Worm (Caenorhabditis elegans): ENCODE results near the gene pqn-91.
"Not testable (repeated sequence)": the region's sequence is repeated elsewhere in the genome, so short reads cannot be mapped to it uniquely, and the experiment has no call there.

Gene pqn-91

ce11 chrIV:15291162-15291561 lies 545 bp upstream of the pqn-91 start, which contains the start of gene pqn-90:
Gene pqn-90 (minus strand): TSS chrIV:15291262.
- no peak for TF ChIP-seq pax-1 (tag; optimal IDR thresholded peaks at IDR 0.05)
- no peak for TF ChIP-seq sox-2 (GFP tag; IDR thresholded peaks at IDR 0.05)
- TF ChIP-seq rnt-1 (tag; optimal IDR thresholded peaks at IDR 0.05), result no peak
- no peak for TF ChIP-seq nhr-11 (tag; optimal IDR thresholded peaks at IDR 0.05)
- no peak for TF ChIP-seq pat-9 (tag; optimal IDR thresholded peaks at IDR 0.05)
- TF ChIP-seq C38D4.7 (GFP tag; optimal IDR thresholded peaks at IDR 0.05), result no peak
- TF ChIP-seq lim-6 (tag; optimal IDR thresholded peaks at IDR 0.05), result no peak
- no peak for TF ChIP-seq fkh-10 (GFP tag; optimal IDR thresholded peaks at IDR 0.05)

- TF ChIP-seq ztf-16 (tag; optimal IDR thresholded peaks at IDR 0.05) (no peak), unc-86 (tag; optimal IDR thresholded peaks at IDR 0.05) (no peak), nhr-232 (tag; optimal IDR thresholded peaks at IDR 0.05) (no peak), ceh-14 (tag; optimal IDR thresholded peaks at IDR 0.05) (no peak), syd-9 (tag; optimal IDR thresholded peaks at IDR 0.05) (no peak), C08G9.2 (tag; optimal IDR thresholded peaks at IDR 0.05) (no peak), pha-2 (tag; optimal IDR thresholded peaks at IDR 0.05) (no peak), F13H6.1 (tag; optimal IDR thresholded peaks at IDR 0.05) (no peak), eyg-1 (tag; optimal IDR thresholded peaks at IDR 0.05) (no peak), dve-1 (tag; optimal IDR thresholded peaks at IDR 0.05) (no peak), ceh-30 (tag; optimal IDR thresholded peaks at IDR 0.05) (no peak)
Measured at ce11 chrIV:15294040-15294439, 2.3 kb downstream of the pqn-91 start, which contains the start of gene Y73F8A.10. Gene Y73F8A.10 (plus strand): TSS chrIV:15294340.

ce11 chrIV:15300041-15300440 lies 8.3 kb downstream of the pqn-91 start:
- TF ChIP-seq odd-2 (tag; optimal IDR thresholded peaks at IDR 0.05) (no peak), K02D7.2 (tag; optimal IDR thresholded peaks at IDR 0.05) (no peak), nhr-11 (tag; optimal IDR thresholded peaks at IDR 0.05) (no peak), ttx-3 (tag; optimal IDR thresholded peaks at IDR 0.05) (no peak), ahr-1 (tag; optimal IDR thresholded peaks at IDR 0.05) (no peak), zip-5 (tag; optimal IDR thresholded peaks at IDR 0.05) (no peak), elt-2 (tag; optimal IDR thresholded peaks at IDR 0.05) (no peak), pha-2 (tag; optimal IDR thresholded peaks at IDR 0.05) (no peak), ceh-2 (tag; optimal IDR thresholded peaks at IDR 0.05) (no peak)

- TF ChIP-seq zip-5 (tag; optimal IDR thresholded peaks at IDR 0.05), result no peak
- TF ChIP-seq ceh-22 (tag; optimal IDR thresholded peaks at IDR 0.05), result no peak
- no peak for TF ChIP-seq hlh-15 (tag; optimal IDR thresholded peaks at IDR 0.05)
- TF ChIP-seq sox-4 (tag; optimal IDR thresholded peaks at IDR 0.05), result no peak
- TF ChIP-seq ahr-1 (tag; optimal IDR thresholded peaks at IDR 0.05), result no peak
- no peak for TF ChIP-seq ttx-3 (tag; optimal IDR thresholded peaks at IDR 0.05)
- TF ChIP-seq dve-1 (tag; optimal IDR thresholded peaks at IDR 0.05), result no peak
Measured at ce11 chrIV:15302151-15302550, 10.4 kb downstream of the pqn-91 start, which contains the start of gene best-21. Gene best-21 (plus strand): TSS chrIV:15302451.

- not testable (repeated sequence) for TF ChIP-seq elt-2 (tag; optimal IDR thresholded peaks at IDR 0.05); madf-2 (tag; optimal IDR thresholded peaks at IDR 0.05); dmd-4 (tag; optimal IDR thresholded peaks at IDR 0.05; ENCODE audit: borderline replicate concordance)
Measured at ce11 chrIV:15311590-15311989, 19.9 kb downstream of the pqn-91 start, which contains the start of gene Y73F8A.12. Gene Y73F8A.12 (minus strand): TSS chrIV:15311690.

ce11 chrIV:15312008-15312407 lies 20.3 kb downstream of the pqn-91 start, which contains the start of gene Y73F8A.13:
Gene Y73F8A.13 (plus strand): TSS chrIV:15312247.
- no peak for TF ChIP-seq ceh-30 (tag; optimal IDR thresholded peaks at IDR 0.05)
- TF ChIP-seq elt-2 (tag; optimal IDR thresholded peaks at IDR 0.05), result no peak
- TF ChIP-seq npax-4 (tag; optimal IDR thresholded peaks at IDR 0.05), result no peak
- TF ChIP-seq nhr-11 (tag; optimal IDR thresholded peaks at IDR 0.05), result no peak
- TF ChIP-seq unc-55 (GFP tag; optimal IDR thresholded peaks at IDR 0.05), result no peak
- TF ChIP-seq ceh-18 (tag; optimal IDR thresholded peaks at IDR 0.05), result no peak
- TF ChIP-seq ttx-3 (tag; optimal IDR thresholded peaks at IDR 0.05), result no peak
- no peak for TF ChIP-seq madf-2 (tag; optimal IDR thresholded peaks at IDR 0.05)
- no peak for TF ChIP-seq ceh-19 (GFP tag; optimal IDR thresholded peaks at IDR 0.05)
- no peak for TF ChIP-seq eyg-1 (tag; optimal IDR thresholded peaks at IDR 0.05)
- TF ChIP-seq fkh-10 (GFP tag; optimal IDR thresholded peaks at IDR 0.05), result no peak

Data from whole organism, late embryonic.